Fruit fly (Drosophila melanogaster): ENCODE measurements around the gene CG45045.

The CG45045 gene

dm6 chr3R:17705899-17706831 is 38.8 kb downstream of the CG45045 start:
- TF ChIP-seq Hr4 (GFP tag; optimal IDR thresholded peaks at IDR 0.05) (no peak), eg (GFP tag; IDR thresholded peaks at IDR 0.05) (no peak), Ets21C (GFP tag; optimal IDR thresholded peaks at IDR 0.05) (no peak), Sox15 (GFP tag; optimal IDR thresholded peaks at IDR 0.05) (no peak), Smox (GFP tag; optimal IDR thresholded peaks at IDR 0.05) (no peak), Eip93F (GFP tag; optimal IDR thresholded peaks at IDR 0.05) (no peak), CG6163 (GFP tag; IDR thresholded peaks at IDR 0.05) (no peak; the same call in 2 of the 3 replicates), Eip75B (GFP tag; optimal IDR thresholded peaks at IDR 0.05) (peak; percentile 66), CG9139 (GFP tag; optimal IDR thresholded peaks at IDR 0.05) (peak; percentile 6), CG10631 (GFP tag; optimal IDR thresholded peaks at IDR 0.05) (no peak), Eip78C (GFP tag) (peak; percentile 73), Sox102F (GFP tag; optimal IDR thresholded peaks at IDR 0.05) (no peak), CG1621 (tag; optimal IDR thresholded peaks at IDR 0.05) (no peak), CG3919 (GFP tag; optimal IDR thresholded peaks at IDR 0.05) (no peak), achi (GFP tag; optimal IDR thresholded peaks at IDR 0.05) (no peak), dac (GFP tag; optimal IDR thresholded peaks at IDR 0.05) (no peak), CG6808 (GFP tag; optimal IDR thresholded peaks at IDR 0.05) (peak; percentile 8), esn (GFP tag; optimal IDR thresholded peaks at IDR 0.05) (no peak), CG11902 (GFP tag; optimal IDR thresholded peaks at IDR 0.05) (no peak), CG6854 (GFP tag; optimal IDR thresholded peaks at IDR 0.05) (no peak), CG10669 (GFP tag; optimal IDR thresholded peaks at IDR 0.05) (peak; percentile 35), CG11762 (GFP tag; optimal IDR thresholded peaks at IDR 0.05; ENCODE audit: insufficient read depth) (no peak), fd85E (GFP tag; optimal IDR thresholded peaks at IDR 0.05) (no peak), svp (GFP tag) (peak; percentile 86), CG8632 (GFP tag; optimal IDR thresholded peaks at IDR 0.05) (no peak), Hr38 (GFP tag; optimal IDR thresholded peaks at IDR 0.05) (no peak), CG8119 (GFP tag; IDR thresholded peaks at IDR 0.05) (no peak), OdsH (GFP tag; optimal IDR thresholded peaks at IDR 0.05) (no peak), acj6 (GFP tag; optimal IDR thresholded peaks at IDR 0.05) (peak; percentile 25), CG31627 (GFP tag; optimal IDR thresholded peaks at IDR 0.05) (no peak), Lpt (GFP tag; optimal IDR thresholded peaks at IDR 0.05) (no peak), CG6276 (GFP tag; optimal IDR thresholded peaks at IDR 0.05) (no peak), pdm3 (GFP tag; optimal IDR thresholded peaks at IDR 0.05) (no peak), CG4318 (GFP tag; optimal IDR thresholded peaks at IDR 0.05) (no peak), CG8319 (GFP tag; optimal IDR thresholded peaks at IDR 0.05) (no peak), vri (GFP tag; optimal IDR thresholded peaks at IDR 0.05) (peak; percentile 23), CG11294 (GFP tag; IDR thresholded peaks at IDR 0.05) (no peak), CG6792 (GFP tag; optimal IDR thresholded peaks at IDR 0.05) (no peak), lz (GFP tag; optimal IDR thresholded peaks at IDR 0.05) (no peak), Hr39 (GFP tag; optimal IDR thresholded peaks at IDR 0.05) (no peak), CG3032 (tag; optimal IDR thresholded peaks at IDR 0.05) (no peak), dsx (GFP tag; optimal IDR thresholded peaks at IDR 0.05; ENCODE audit: poor library complexity, severe bottlenecking) (peak; percentile 17), CG15336 (GFP tag; IDR thresholded peaks at IDR 0.05) (no peak), Met (GFP tag; optimal IDR thresholded peaks at IDR 0.05) (no peak), net (GFP tag; optimal IDR thresholded peaks at IDR 0.05) (no peak), fkh (GFP tag; optimal IDR thresholded peaks at IDR 0.05) (peak; percentile 5), CG34406 (GFP tag; optimal IDR thresholded peaks at IDR 0.05) (peak; percentile 24), Sox14 (GFP tag; optimal IDR thresholded peaks at IDR 0.05) (peak; percentile 16), spab (GFP tag; optimal IDR thresholded peaks at IDR 0.05) (peak; percentile 18), fd59A (GFP tag; optimal IDR thresholded peaks at IDR 0.05) (peak; percentile 11), ss (GFP tag; optimal IDR thresholded peaks at IDR 0.05) (peak; percentile 38 to 62)

All from whole organism, prepupa.